Fruit fly (Drosophila melanogaster): ENCODE data around the gene Pde1c.

Pde1c gene

DNA sequence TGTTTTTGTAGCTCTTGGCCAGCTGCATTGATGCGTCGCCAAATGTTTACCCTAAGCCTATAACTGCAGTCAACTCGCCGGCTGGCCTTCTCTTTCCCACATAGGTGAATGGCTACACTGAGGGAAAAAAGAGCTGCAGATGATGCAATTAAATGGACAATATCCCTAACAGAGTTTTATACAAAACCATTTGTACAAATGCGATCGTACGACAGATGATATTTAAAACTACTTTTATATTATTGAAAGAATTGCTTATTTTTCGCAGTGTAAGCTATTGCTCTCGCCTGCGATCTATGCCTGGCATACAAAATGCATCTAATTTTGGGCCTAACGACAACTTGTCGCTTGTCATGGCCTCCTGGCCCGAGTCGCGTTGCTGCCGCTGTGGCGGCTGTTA is 21.5 kb upstream of the Pde1c start (continued):
- TF ChIP-seq aop (GFP tag; IDR thresholded peaks at IDR 0.05): no peak
- TF ChIP-seq gsb-n (tag; optimal IDR thresholded peaks at IDR 0.05): no peak
- no peak for TF ChIP-seq Asciz (GFP tag; optimal IDR thresholded peaks at IDR 0.05)
- peak; percentile 79 for TF ChIP-seq CG1603 (tag; optimal IDR thresholded peaks at IDR 0.05)
- TF ChIP-seq Tbp (GFP tag; optimal IDR thresholded peaks at IDR 0.05): no peak
- peak; percentile 42 for TF ChIP-seq CG30431 (GFP tag; optimal IDR thresholded peaks at IDR 0.05)
- peak; percentile 30; the same call in 1 of the 2 replicates for TF ChIP-seq CG1024 (GFP tag; IDR thresholded peaks at IDR 0.05)
- TF ChIP-seq CHES-1-like (GFP tag; optimal IDR thresholded peaks at IDR 0.05): no peak
- no peak for TF ChIP-seq CG5180 (GFP tag; optimal IDR thresholded peaks at IDR 0.05)
- TF ChIP-seq CG16815 (GFP tag; optimal IDR thresholded peaks at IDR 0.05): peak; percentile 0
- no peak for TF ChIP-seq her (GFP tag; optimal IDR thresholded peaks at IDR 0.05)
- TF ChIP-seq Ada2b (GFP tag; IDR thresholded peaks at IDR 0.05): no peak
- TF ChIP-seq CG1602 (GFP tag; optimal IDR thresholded peaks at IDR 0.05): peak; percentile 18
- TF ChIP-seq H2.0 (GFP tag; IDR thresholded peaks at IDR 0.05): peak; percentile 64
- TF ChIP-seq trem (tag; optimal IDR thresholded peaks at IDR 0.05): no peak
- TF ChIP-seq croc (GFP tag; conservative IDR thresholded peaks at IDR 0.05): no peak; the same call in 2 of the 3 replicates
- TF ChIP-seq gem (tag; optimal IDR thresholded peaks at IDR 0.05): peak; percentile 71
- no peak for TF ChIP-seq Oaz (GFP tag; IDR thresholded peaks at IDR 0.05)
- TF ChIP-seq CG31365 (tag; optimal IDR thresholded peaks at IDR 0.05): no peak
- TF ChIP-seq CG9876 (GFP tag; optimal IDR thresholded peaks at IDR 0.05): no peak
- TF ChIP-seq Dbx (GFP tag; IDR thresholded peaks at IDR 0.05): 0 out of 3 replicates have a peak, but pooled peaks have one; percentile 43
- TF ChIP-seq sisA (GFP tag; IDR thresholded peaks at IDR 0.05): peak; percentile 56
- no peak for TF ChIP-seq cad (GFP tag; optimal IDR thresholded peaks at IDR 0.05)
- peak; percentile 49 for TF ChIP-seq CG13424 (tag; optimal IDR thresholded peaks at IDR 0.05)
- TF ChIP-seq ftz-f1 (GFP tag; optimal IDR thresholded peaks at IDR 0.05): no peak
- peak; percentile 6 for TF ChIP-seq CG12155 (GFP tag; optimal IDR thresholded peaks at IDR 0.05)
- no peak for TF ChIP-seq CG2199 (GFP tag; IDR thresholded peaks at IDR 0.05)
- TF ChIP-seq mirr (GFP tag; optimal IDR thresholded peaks at IDR 0.05): no peak
- no peak for TF ChIP-seq CG14860 (GFP tag; IDR thresholded peaks at IDR 0.05; ENCODE audit: partially characterized antibody)
- no peak for TF ChIP-seq Scr (GFP tag; IDR thresholded peaks at IDR 0.05; ENCODE audit: partially characterized antibody)
- no peak for TF ChIP-seq dan (GFP tag; IDR thresholded peaks at IDR 0.05)
- no peak for TF ChIP-seq sug (tag; optimal IDR thresholded peaks at IDR 0.05)
- TF ChIP-seq crp (GFP tag; optimal IDR thresholded peaks at IDR 0.05): no peak
- TF ChIP-seq CoRest (tag; optimal IDR thresholded peaks at IDR 0.05): peak; percentile 37
- no peak for TF ChIP-seq ab (GFP tag; optimal IDR thresholded peaks at IDR 0.05)
- TF ChIP-seq knrl (GFP tag; IDR thresholded peaks at IDR 0.05; ENCODE audit: partially characterized antibody): no peak
- TF ChIP-seq BtbVII (GFP tag; optimal IDR thresholded peaks at IDR 0.05): no peak
- TF ChIP-seq D19B (GFP tag; optimal IDR thresholded peaks at IDR 0.05): no peak
- TF ChIP-seq fru (optimal IDR thresholded peaks at IDR 0.05): no peak
- TF ChIP-seq CG15601 (tag; optimal IDR thresholded peaks at IDR 0.05): no peak
- no peak for TF ChIP-seq caup (GFP tag; optimal IDR thresholded peaks at IDR 0.05; ENCODE audit: severe bottlenecking)
- peak; percentile 62; the same call in 1 of the 2 replicates for TF ChIP-seq Xrp1 (GFP tag; IDR thresholded peaks at IDR 0.05)
- peak; percentile 51; the same call in 1 of the 2 replicates for TF ChIP-seq sens-2 (GFP tag; IDR thresholded peaks at IDR 0.05)
- TF ChIP-seq ara (GFP tag; IDR thresholded peaks at IDR 0.05): peak; percentile 51; the same call in 1 of the 2 replicates
- TF ChIP-seq CG3281 (GFP tag; optimal IDR thresholded peaks at IDR 0.05): no peak
- TF ChIP-seq CG3726 (GFP tag; IDR thresholded peaks at IDR 0.05): 0 out of 3 replicates have a peak, but pooled peaks have one; percentile 44
- TF ChIP-seq Hr3 (GFP tag; optimal IDR thresholded peaks at IDR 0.05): no peak
- TF ChIP-seq CG17802 (tag; optimal IDR thresholded peaks at IDR 0.05): no peak
- no peak for TF ChIP-seq CG33557 (GFP tag; optimal IDR thresholded peaks at IDR 0.05)
- no peak for TF ChIP-seq peb (GFP tag; IDR thresholded peaks at IDR 0.05)
- TF ChIP-seq CG17612 (GFP tag; IDR thresholded peaks at IDR 0.05): no peak
- TF ChIP-seq CG14014 (GFP tag; IDR thresholded peaks at IDR 0.05): peak; percentile 50; the same call in 1 of the 2 replicates
